Fruit fly (Drosophila melanogaster) whole organism, adult: ENCODE measurements around the gene shd.

Experiments used
- CG11617 ChIP-seq: fragments of 200-800 bp; sonication (Bioruptor generic); optimal IDR thresholded peaks from 2 replicates; lab custom pipeline; 2017; ENCODE audit warnings: mild to moderate bottlenecking, missing biosample characterization, missing genetic modification reagents, missing genetic modification characterization
- CG12768 ChIP-seq: fragments of 200-800 bp; sonication (Bioruptor generic); optimal IDR thresholded peaks from 2 replicates; lab custom pipeline; 2017; ENCODE audit warnings: missing biosample characterization, missing genetic modification characterization, mild to moderate bottlenecking, moderate library complexity, missing genetic modification reagents
- CG33017 ChIP-seq: fragments of 200-800 bp; sonication (Bioruptor generic); optimal IDR thresholded peaks from 2 replicates; lab custom pipeline; 2018; ENCODE audit warnings: missing biosample characterization, mild to moderate bottlenecking, missing genetic modification characterization, moderate library complexity
- CG5204 ChIP-seq: fragments of 200-800 bp; sonication (Bioruptor generic); optimal IDR thresholded peaks from 2 replicates; lab custom pipeline; 2016; ENCODE audit warnings: missing biosample characterization, missing genetic modification characterization
- cic ChIP-seq: fragments of 200-800 bp; sonication (Bioruptor generic); optimal IDR thresholded peaks from 2 replicates; lab custom pipeline; 2017; ENCODE audit warnings: missing biosample characterization, mild to moderate bottlenecking, missing genetic modification characterization, moderate library complexity
- kay ChIP-seq: fragments of 200-800 bp; sonication (Bioruptor generic); peaks from one replicate; lab custom pipeline; 2016; ENCODE audit warnings: missing biosample characterization, missing genetic modification characterization, borderline replicate concordance
- pad ChIP-seq: fragments of 200-800 bp; sonication (Bioruptor generic); optimal IDR thresholded peaks from 3 replicates; lab custom pipeline; 2017; ENCODE audit warnings: missing biosample characterization, missing genetic modification characterization, mild to moderate bottlenecking, moderate library complexity, missing genetic modification reagents
- tj ChIP-seq: fragments of 200-800 bp; sonication (Bioruptor generic); optimal IDR thresholded peaks from 3 replicates; lab custom pipeline; 2017; ENCODE audit warnings: missing biosample characterization, mild to moderate bottlenecking, missing genetic modification characterization, moderate library complexity

DNA sequence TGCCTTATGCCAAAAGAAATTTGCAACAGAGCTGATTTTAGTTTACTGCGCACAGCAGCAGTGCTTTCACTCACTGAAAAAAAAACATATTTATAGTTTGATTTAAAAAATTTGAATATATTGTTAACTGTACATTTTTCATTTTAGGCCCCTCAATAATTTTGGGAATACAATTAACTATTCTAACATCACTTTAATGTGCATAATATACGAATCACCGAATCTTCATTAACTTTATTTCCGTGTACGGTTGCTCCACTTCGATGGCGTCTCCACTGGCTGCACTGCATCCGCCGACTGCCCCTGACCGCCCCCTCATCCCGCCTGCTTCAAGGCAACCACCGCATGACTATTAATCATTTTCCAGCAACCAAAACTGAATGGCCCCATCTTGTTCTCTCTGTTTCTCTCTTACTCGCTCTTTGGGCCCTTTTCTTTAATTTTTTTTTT lies 22.5 kb downstream of the shd start:
- TF ChIP-seq kay (GFP tag; lab: Kevin White, UChicago) = no peak
- TF ChIP-seq CG5204 (GFP tag; lab: Kevin White, UChicago) = no peak
- no peak for TF ChIP-seq CG11617
- TF ChIP-seq CG12768 (GFP tag; lab: Kevin White, UChicago) = no peak
- no peak for TF ChIP-seq CG33017
- no peak for TF ChIP-seq pad (GFP tag; lab: Kevin White, UChicago)
- TF ChIP-seq tj = peak; percentile 17
- TF ChIP-seq cic (GFP tag; lab: Kevin White, UChicago) = no peak
